Worm (Caenorhabditis elegans): Measurements from ENCODE around the gene symk-1.

DNA sequence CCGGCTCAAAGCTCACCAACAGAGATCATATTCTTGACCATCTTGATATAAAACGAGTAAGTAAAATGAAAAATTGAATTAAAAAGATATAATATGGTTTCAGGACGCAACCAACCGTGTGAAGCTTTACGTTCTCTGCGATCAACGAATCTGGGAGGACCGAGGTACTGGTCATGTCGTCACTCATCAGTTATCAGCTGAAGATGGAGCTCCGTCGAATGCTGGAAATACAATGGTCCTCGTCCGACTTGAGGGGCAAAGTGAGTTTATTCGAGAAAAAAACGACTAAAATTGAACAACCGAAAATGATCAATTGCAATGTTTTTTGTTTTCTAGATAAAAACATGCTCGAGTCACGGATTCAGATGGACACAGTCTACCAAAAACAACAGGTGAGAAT lies 38.4 kb downstream of the symk-1 start:
- TF ChIP-seq him-1 (tag; optimal IDR thresholded peaks at IDR 0.05) (no peak), W03F9.2 (tag; optimal IDR thresholded peaks at IDR 0.05) (no peak), dao-5 (tag; optimal IDR thresholded peaks at IDR 0.05) (no peak)
